Worm (Caenorhabditis elegans): ENCODE results near the gene C49H3.16.

DNA sequence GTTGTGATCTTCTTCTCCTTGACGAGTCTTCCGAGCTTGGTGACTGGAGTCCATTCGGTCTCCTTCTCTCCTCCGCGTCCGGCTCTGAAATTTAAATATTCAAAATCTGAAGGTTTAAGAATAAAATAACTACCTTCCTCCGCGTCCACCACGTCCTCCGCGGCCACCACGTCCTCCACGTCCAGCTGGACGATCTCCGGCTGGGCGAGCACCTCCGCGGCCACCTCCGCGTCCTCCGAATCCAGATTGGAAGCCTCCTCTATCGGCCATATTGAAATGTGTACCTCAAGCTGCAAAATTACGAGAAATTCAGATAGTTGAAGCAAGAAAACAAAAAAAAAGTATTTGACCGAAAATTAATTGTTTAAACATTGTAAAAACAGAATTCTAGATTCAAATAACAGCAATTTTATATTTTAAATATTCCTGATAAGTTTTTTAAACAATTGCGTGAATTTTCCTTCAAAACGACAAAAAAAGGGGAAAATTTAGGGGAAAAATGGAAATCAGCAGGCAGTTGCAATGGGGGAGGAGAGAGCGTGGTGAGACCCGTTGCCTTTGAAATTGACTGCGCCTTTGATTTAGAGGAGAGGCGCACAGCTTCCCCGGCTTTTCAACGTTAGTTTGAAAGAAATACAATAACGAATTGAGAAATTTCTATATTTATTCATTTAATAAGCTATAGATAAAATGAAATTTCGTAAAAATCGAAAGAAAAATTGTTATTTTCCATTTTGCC lies 6.0 kb downstream of the C49H3.16 start, which contains the start of gene rps-2:
- TF ChIP-seq lin-11 (tag; optimal IDR thresholded peaks at IDR 0.05): no peak
- no peak for TF ChIP-seq sma-9 (GFP tag; optimal IDR thresholded peaks at IDR 0.05)
- no peak for TF ChIP-seq sma-9 (tag; optimal IDR thresholded peaks at IDR 0.05)
- TF ChIP-seq zag-1 (tag; optimal IDR thresholded peaks at IDR 0.05): no peak
- no peak for TF ChIP-seq sma-3 (GFP tag; optimal IDR thresholded peaks at IDR 0.05)
